Fruit fly (Drosophila melanogaster): ENCODE data around the gene Fip1.
A peak's percentile ranks its signal among the peaks of the same experiment; 100 is the strongest.

DNA sequence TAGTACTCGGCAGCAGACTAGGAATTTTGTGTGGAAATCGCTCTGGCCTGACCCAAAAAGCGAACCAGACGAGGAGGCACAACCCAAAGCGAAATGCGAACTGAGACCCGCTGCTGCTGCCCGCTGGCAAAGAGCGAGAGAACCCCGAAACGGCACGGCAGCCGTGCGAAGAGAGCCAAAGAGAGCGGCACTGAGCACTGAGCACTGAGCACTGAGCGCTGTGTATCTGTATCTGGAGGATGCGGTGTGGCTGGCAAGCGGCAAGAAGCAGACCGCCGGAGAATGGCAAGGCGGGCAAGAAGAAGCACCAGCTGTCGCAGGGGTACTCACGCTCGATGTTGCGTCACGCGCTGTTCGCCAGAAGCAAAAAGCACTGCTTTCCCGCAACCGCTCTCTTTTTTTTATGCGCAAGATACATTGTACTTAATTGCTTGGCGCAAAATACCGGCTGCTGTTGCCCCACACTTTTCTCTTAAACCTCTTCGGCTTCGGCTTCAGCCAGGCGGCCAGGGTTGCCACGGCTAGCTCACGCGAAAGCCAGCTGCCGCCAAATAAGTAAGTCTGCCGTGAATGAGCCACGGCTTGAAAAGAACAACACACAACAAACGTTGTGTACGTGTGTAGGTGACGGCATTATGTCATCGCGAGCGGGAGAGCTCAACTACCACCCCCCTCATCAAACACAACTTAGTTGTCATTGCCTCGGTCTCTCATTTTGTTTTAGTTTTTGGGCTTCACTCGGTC lies 31.4 kb upstream of the Fip1 start:
- TF ChIP-seq dl (GFP tag; optimal IDR thresholded peaks at IDR 0.05; ENCODE audit: insufficient read depth in 1 of 2, partially characterized antibody in 2 of 2) (peak; percentile 98 to 99), fru (GFP tag; optimal IDR thresholded peaks at IDR 0.05) (peak; percentile 41), Dfd (GFP tag; optimal IDR thresholded peaks at IDR 0.05) (no peak), Abd-B (GFP tag; optimal IDR thresholded peaks at IDR 0.05) (no peak), Hr78 (GFP tag; optimal IDR thresholded peaks at IDR 0.05) (no peak), lola (GFP tag; optimal IDR thresholded peaks at IDR 0.05) (no peak), h (GFP tag; optimal IDR thresholded peaks at IDR 0.05) (peak; percentile 63)

All from whole organism, wandering third instar larva.